Fruit fly (Drosophila melanogaster) whole organism, embryonic: ENCODE results near the gene Pld3.

ENCODE experiments used
- ATbp ChIP-seq: fragments of 200-800 bp; sonication (Bioruptor generic); optimal IDR thresholded peaks from 2 replicates; lab custom pipeline; 2017; ENCODE audit warnings: missing biosample characterization, mild to moderate bottlenecking, missing genetic modification characterization, missing genetic modification reagents
- Abd-B ChIP-seq: fragments of 200-800 bp; sonication (Bioruptor generic); optimal IDR thresholded peaks from 2 replicates; lab custom pipeline; 2018; ENCODE audit warnings: missing biosample characterization, mild to moderate bottlenecking, missing genetic modification characterization, moderate library complexity
- Antp ChIP-seq: fragments of 200-800 bp; sonication (Bioruptor generic); optimal IDR thresholded peaks from 3 replicates; lab custom pipeline; 2016; ENCODE audit warnings: missing biosample characterization, missing genetic modification characterization
- CG10267 ChIP-seq: fragments of 200-800 bp; sonication (Bioruptor generic); optimal IDR thresholded peaks from 2 replicates; lab custom pipeline; 2018; ENCODE audit warnings: missing biosample characterization, mild to moderate bottlenecking, missing genetic modification characterization, moderate library complexity
- CG10431 ChIP-seq: fragments of 200-800 bp; sonication (Bioruptor generic); optimal IDR thresholded peaks from 3 replicates; lab custom pipeline; 2018; ENCODE audit warnings: missing biosample characterization, mild to moderate bottlenecking, missing genetic modification characterization
- CG10543 ChIP-seq: fragments of 200-800 bp; sonication (Bioruptor generic); optimal IDR thresholded peaks from 3 replicates; lab custom pipeline; 2017; ENCODE audit warnings: missing biosample characterization, mild to moderate bottlenecking, missing genetic modification characterization, moderate library complexity
- CG11456 ChIP-seq: fragments of 200-800 bp; sonication (Bioruptor generic); IDR thresholded peaks from 3 replicates; pipeline ENCODE4 v1.3.6; 2022; ENCODE audit warnings: missing biosample characterization, missing genetic modification characterization
- CG12391 ChIP-seq: fragments of 200-800 bp; sonication (Bioruptor generic); optimal IDR thresholded peaks from 3 replicates; lab custom pipeline; 2018; ENCODE audit warnings: missing biosample characterization, mild to moderate bottlenecking, missing genetic modification characterization, moderate library complexity
- CG13894 ChIP-seq: fragments of 200-800 bp; sonication (Bioruptor generic); optimal IDR thresholded peaks from 3 replicates; lab custom pipeline; 2018; ENCODE audit warnings: missing biosample characterization, mild to moderate bottlenecking, missing genetic modification characterization, moderate library complexity
- CG14860 ChIP-seq: fragments of 200-800 bp; sonication (Bioruptor generic); IDR thresholded peaks from 3 replicates; pipeline ENCODE4 v1.3.6; 2022; ENCODE audit warnings: missing biosample characterization, missing genetic modification characterization; ENCODE audit not compliant: partially characterized antibody
- CG15601 ChIP-seq: fragments of 200-800 bp; sonication (Bioruptor generic); optimal IDR thresholded peaks from 3 replicates; lab custom pipeline; 2019; ENCODE audit warnings: missing biosample characterization, mild to moderate bottlenecking, missing genetic modification characterization, moderate library complexity
- CG16813 ChIP-seq: fragments of 200-800 bp; sonication (Bioruptor generic); IDR thresholded peaks from 3 replicates; pipeline ENCODE4 v1.3.6; 2022; ENCODE audit warnings: missing biosample characterization, missing genetic modification characterization; ENCODE audit not compliant: partially characterized antibody
- CG16815 ChIP-seq: fragments of 200-800 bp; sonication (Bioruptor generic); optimal IDR thresholded peaks from 3 replicates; lab custom pipeline; 2017; ENCODE audit warnings: missing biosample characterization, mild to moderate bottlenecking, missing genetic modification characterization
- CG17328 ChIP-seq: fragments of 200-800 bp; sonication (Bioruptor generic); IDR thresholded peaks from 2 replicates; pipeline ENCODE4 v1.3.6; 2022; ENCODE audit warnings: missing biosample characterization, missing genetic modification characterization
- CG2116 ChIP-seq: fragments of 200-800 bp; sonication (Bioruptor generic); optimal IDR thresholded peaks from 3 replicates; lab custom pipeline; 2018; ENCODE audit warnings: missing biosample characterization, mild to moderate bottlenecking, missing genetic modification characterization
- CG30403 ChIP-seq: fragments of 200-800 bp; sonication (Bioruptor generic); optimal IDR thresholded peaks from 3 replicates; lab custom pipeline; 2016; ENCODE audit warnings: missing biosample characterization, missing genetic modification characterization
- CG42726 ChIP-seq: fragments of 200-800 bp; sonication (Bioruptor generic); IDR thresholded peaks from 2 replicates; pipeline ENCODE4 v1.3.6; 2022; ENCODE audit warnings: missing biosample characterization, missing genetic modification characterization; ENCODE audit not compliant: partially characterized antibody
- CG4360 ChIP-seq: fragments of 200-800 bp; sonication (Bioruptor generic); IDR thresholded peaks from 2 replicates; pipeline ENCODE4 v1.3.6; 2022; ENCODE audit warnings: missing biosample characterization, missing genetic modification characterization
- CG4617 ChIP-seq: fragments of 200-800 bp; sonication (Bioruptor generic); optimal IDR thresholded peaks from 3 replicates; lab custom pipeline; 2016; ENCODE audit warnings: missing biosample characterization, missing genetic modification characterization, borderline replicate concordance
- CHES-1-like ChIP-seq: fragments of 200-800 bp; sonication (Bioruptor generic); optimal IDR thresholded peaks from 2 replicates; lab custom pipeline; 2016; ENCODE audit warnings: missing biosample characterization, missing genetic modification characterization
- Camta ChIP-seq: fragments of 200-800 bp; sonication (Bioruptor generic); optimal IDR thresholded peaks from 2 replicates; lab custom pipeline; 2016; ENCODE audit warnings: missing biosample characterization, missing genetic modification characterization
- Fer1 ChIP-seq: fragments of 200-800 bp; sonication (Bioruptor generic); optimal IDR thresholded peaks from 2 replicates; lab custom pipeline; 2017; ENCODE audit warnings: missing biosample characterization, mild to moderate bottlenecking, missing genetic modification characterization
- Gsc ChIP-seq: fragments of 200-800 bp; sonication (Bioruptor generic); IDR thresholded peaks from 2 replicates; pipeline ENCODE4 v1.3.6; 2022; ENCODE audit warnings: missing biosample characterization, missing genetic modification characterization
- H15 ChIP-seq: fragments of 200-800 bp; sonication (Bioruptor generic); IDR thresholded peaks from 3 replicates; pipeline ENCODE4 v1.3.6; 2022; ENCODE audit warnings: missing biosample characterization, missing genetic modification characterization
- HLHmδ ChIP-seq: fragments of 200-800 bp; sonication (Bioruptor generic); optimal IDR thresholded peaks from 2 replicates; lab custom pipeline; 2018; ENCODE audit warnings: missing biosample characterization, mild to moderate bottlenecking, missing genetic modification characterization, moderate library complexity
- Hmx ChIP-seq: fragments of 200-800 bp; sonication (Bioruptor generic); optimal IDR thresholded peaks from 2 replicates; lab custom pipeline; 2016; ENCODE audit warnings: missing biosample characterization, missing genetic modification characterization
- Jarid2 ChIP-seq: fragments of 200-800 bp; sonication (Bioruptor generic); optimal IDR thresholded peaks from 3 replicates; lab custom pipeline; 2017; ENCODE audit warnings: mild to moderate bottlenecking, missing biosample characterization, missing genetic modification reagents, missing genetic modification characterization
- Lhr ChIP-seq: fragments of 200-800 bp; sonication (Bioruptor generic); optimal IDR thresholded peaks from 3 replicates; lab custom pipeline; 2017; ENCODE audit warnings: mild to moderate bottlenecking, missing biosample characterization, missing genetic modification reagents, missing genetic modification characterization
- Lpt ChIP-seq: fragments of >200 bp; optimal IDR thresholded peaks from 2 replicates; lab custom pipeline; 2018; ENCODE audit warnings: missing biosample characterization, missing genetic modification characterization
- Meics ChIP-seq: fragments of 200-800 bp; sonication (Bioruptor generic); optimal IDR thresholded peaks from 2 replicates; lab custom pipeline; 2017; ENCODE audit warnings: missing biosample characterization, mild to moderate bottlenecking, missing genetic modification characterization
- Neu2 ChIP-seq: fragments of 200-800 bp; sonication (Bioruptor generic); optimal IDR thresholded peaks from 3 replicates; lab custom pipeline; 2016; ENCODE audit warnings: missing biosample characterization, missing genetic modification characterization, borderline replicate concordance
- Sox102F ChIP-seq: fragments of 200-800 bp; sonication (Bioruptor generic); optimal IDR thresholded peaks from 2 replicates; lab custom pipeline; 2018; ENCODE audit warnings: missing biosample characterization, mild to moderate bottlenecking, missing genetic modification characterization, moderate library complexity
- Stat92E ChIP-seq, 3 experiments: fragments of >200 bp in 2 of 3; fragments of 200-800 bp in 1 of 3; sonication (Bioruptor generic) in 1 of 3; optimal IDR thresholded peaks; 2 replicates each; lab custom pipeline; 2017 to 2019; ENCODE audit warnings: missing biosample characterization in 3 of 3, missing genetic modification characterization in 3 of 3, mild to moderate bottlenecking in 1 of 3, moderate library complexity in 1 of 3
- Tbp ChIP-seq: fragments of >200 bp; optimal IDR thresholded peaks from 2 replicates; lab custom pipeline; 2018; ENCODE audit warnings: missing biosample characterization, missing genetic modification characterization
- Vsx1 ChIP-seq: fragments of 200-800 bp; sonication (Bioruptor generic); optimal IDR thresholded peaks from 2 replicates; lab custom pipeline; 2017; ENCODE audit warnings: missing biosample characterization, mild to moderate bottlenecking, missing genetic modification characterization, missing genetic modification reagents
- bab2 ChIP-seq: fragments of 200-800 bp; sonication (Bioruptor generic); optimal IDR thresholded peaks from 2 replicates; lab custom pipeline; 2016; ENCODE audit warnings: missing biosample characterization, missing genetic modification characterization
- chinmo ChIP-seq: fragments of 200-800 bp; sonication (Bioruptor generic); IDR thresholded peaks from 4 replicates; pipeline ENCODE4 v1.3.6; 2022; ENCODE audit warnings: missing biosample characterization, missing genetic modification characterization; ENCODE audit not compliant: partially characterized antibody
- ci ChIP-seq: fragments of 200-800 bp; sonication (Bioruptor generic); IDR thresholded peaks from 3 replicates; pipeline ENCODE4 v1.3.6; 2022; ENCODE audit warnings: missing biosample characterization, missing genetic modification characterization
- gfzf ChIP-seq: fragments of 200-800 bp; sonication (Bioruptor generic); optimal IDR thresholded peaks from 2 replicates; lab custom pipeline; 2016; ENCODE audit warnings: missing biosample characterization, mild to moderate bottlenecking, missing genetic modification characterization, moderate library complexity
- inv ChIP-seq: fragments of 200-800 bp; sonication (Bioruptor generic); IDR thresholded peaks from 2 replicates; pipeline ENCODE4 v1.3.6; 2022; ENCODE audit warnings: missing biosample characterization, missing genetic modification characterization; ENCODE audit not compliant: partially characterized antibody
- nerfin-1 ChIP-seq: fragments of 200-800 bp; sonication (Bioruptor generic); optimal IDR thresholded peaks from 3 replicates; lab custom pipeline; 2019; ENCODE audit warnings: missing biosample characterization, mild to moderate bottlenecking, missing genetic modification characterization, moderate library complexity
- nmo ChIP-seq: fragments of 200-800 bp; sonication (Bioruptor generic); optimal IDR thresholded peaks from 2 replicates; lab custom pipeline; 2018; ENCODE audit warnings: missing biosample characterization, mild to moderate bottlenecking, missing genetic modification characterization, moderate library complexity
- pfk ChIP-seq: fragments of 200-800 bp; sonication (Bioruptor generic); optimal IDR thresholded peaks from 2 replicates; lab custom pipeline; 2018; ENCODE audit warnings: missing biosample characterization, mild to moderate bottlenecking, missing genetic modification characterization, moderate library complexity
- prd ChIP-seq, 3 experiments: fragments of >200 bp in 2 of 3; fragments of 200-800 bp in 1 of 3; sonication (Bioruptor generic) in 1 of 3; optimal IDR thresholded peaks in 2 of 3; IDR thresholded peaks in 1 of 3; 2 replicates in 2 of 3; 3 replicates in 1 of 3; pipeline versions ENCODE4 v1.3.6 to Lab custom; 2017 to 2022; ENCODE audit warnings: missing biosample characterization in 1 of 3, missing genetic modification characterization in 1 of 3
- repo ChIP-seq: fragments of 200-800 bp; sonication (Bioruptor generic); optimal IDR thresholded peaks from 2 replicates; lab custom pipeline; 2016; ENCODE audit warnings: missing biosample characterization, missing genetic modification characterization
- shn ChIP-seq: fragments of 200-800 bp; sonication (Bioruptor generic); optimal IDR thresholded peaks from 3 replicates; lab custom pipeline; 2016; ENCODE audit warnings: missing biosample characterization, missing genetic modification characterization
- sna ChIP-seq: fragments of 200-800 bp; sonication (Bioruptor generic); IDR thresholded peaks from 2 replicates; pipeline ENCODE4 v1.3.6; 2022; ENCODE audit warnings: missing biosample characterization, missing genetic modification characterization; ENCODE audit not compliant: partially characterized antibody
- trem ChIP-seq: fragments of 200-800 bp; optimal IDR thresholded peaks from 3 replicates; lab custom pipeline; 2019; ENCODE audit warnings: missing biosample characterization, mild to moderate bottlenecking, missing genetic modification characterization, moderate library complexity

Gene Pld3

DNA sequence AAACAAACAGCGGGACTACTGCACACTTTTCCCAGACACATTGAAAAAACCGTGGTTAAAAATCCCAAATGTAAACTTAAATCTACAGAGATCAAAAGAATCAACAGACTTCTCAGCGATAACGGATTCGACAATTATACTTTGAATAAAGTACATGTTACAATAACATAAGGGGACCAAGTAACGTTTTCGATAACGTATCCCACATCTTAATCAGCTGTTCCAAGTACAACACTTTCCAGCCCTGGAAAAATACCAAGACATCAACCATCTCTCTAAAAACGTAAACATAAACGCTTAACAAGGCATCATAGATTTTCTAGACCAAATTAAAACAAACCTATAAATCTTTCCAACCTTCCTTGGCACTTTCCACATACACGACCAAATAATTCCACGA is 4.8 kb upstream of the Pld3 start (continued):
- no peak for TF ChIP-seq chinmo (GFP tag; lab: Robert Waterston, UW)
- no peak for TF ChIP-seq ci
- 0 out of 2 replicates have a peak, but pooled peaks have one; percentile 16 for TF ChIP-seq sna (GFP tag; lab: Robert Waterston, UW)
- no peak for TF ChIP-seq inv (GFP tag; lab: Robert Waterston, UW)
- TF ChIP-seq repo (GFP tag; lab: Kevin White, UChicago): no peak
- peak; percentile 23 for TF ChIP-seq nmo (GFP tag; lab: Kevin White, UChicago)
- no peak for TF ChIP-seq ATbp
- no peak for TF ChIP-seq CG11456 (GFP tag; lab: Robert Waterston, UW)
- no peak for TF ChIP-seq Gsc (GFP tag; lab: Robert Waterston, UW)
- peak; percentile 78 for TF ChIP-seq nerfin-1
- peak; percentile 14 for TF ChIP-seq CG15601 (tag; lab: Kevin White, UChicago)
- peak; percentile 0 for TF ChIP-seq pfk (GFP tag; lab: Kevin White, UChicago)
- no peak for TF ChIP-seq Antp (GFP tag; lab: Kevin White, UChicago)
- no peak for TF ChIP-seq CG17328 (GFP tag; lab: Robert Waterston, UW)
- TF ChIP-seq CG30403: no peak
- TF ChIP-seq trem (tag; lab: Kevin White, UChicago): peak; percentile 41
- no peak for TF ChIP-seq H15 (GFP tag; lab: Robert Waterston, UW)
- TF ChIP-seq Camta (GFP tag; lab: Kevin White, UChicago): no peak
- no peak for TF ChIP-seq Abd-B
- no peak for TF ChIP-seq Stat92E (GFP tag; optimal IDR thresholded peaks at IDR 0.05; lab: Kevin White, UChicago)
- TF ChIP-seq CG10267 (tag; lab: Kevin White, UChicago): peak; percentile 23
- TF ChIP-seq CG4360 (GFP tag; lab: Robert Waterston, UW): no peak
- TF ChIP-seq CG12391 (tag; lab: Kevin White, UChicago): no peak
- no peak for TF ChIP-seq CG10543 (GFP tag; lab: Kevin White, UChicago)
- TF ChIP-seq Lhr (GFP tag; lab: Kevin White, UChicago): no peak
- TF ChIP-seq gfzf (GFP tag; lab: Kevin White, UChicago): peak; percentile 55
- TF ChIP-seq Fer1 (GFP tag; lab: Kevin White, UChicago): peak; percentile 22
- TF ChIP-seq CG2116 (GFP tag; lab: Kevin White, UChicago): peak; percentile 58
- TF ChIP-seq CHES-1-like (GFP tag; lab: Kevin White, UChicago): no peak
- TF ChIP-seq HLHmδ (GFP tag; lab: Kevin White, UChicago): no peak
- TF ChIP-seq CG4617 (GFP tag; lab: Kevin White, UChicago): peak; percentile 6
- TF ChIP-seq bab2: no peak
- peak; percentile 96 for TF ChIP-seq CG10431 (GFP tag; lab: Kevin White, UChicago)
- TF ChIP-seq Vsx1 (GFP tag; lab: Kevin White, UChicago): no peak
- no peak for TF ChIP-seq Sox102F (GFP tag; lab: Kevin White, UChicago)
- TF ChIP-seq Jarid2 (GFP tag; lab: Kevin White, UChicago): no peak
- no peak for TF ChIP-seq CG14860

DNA sequence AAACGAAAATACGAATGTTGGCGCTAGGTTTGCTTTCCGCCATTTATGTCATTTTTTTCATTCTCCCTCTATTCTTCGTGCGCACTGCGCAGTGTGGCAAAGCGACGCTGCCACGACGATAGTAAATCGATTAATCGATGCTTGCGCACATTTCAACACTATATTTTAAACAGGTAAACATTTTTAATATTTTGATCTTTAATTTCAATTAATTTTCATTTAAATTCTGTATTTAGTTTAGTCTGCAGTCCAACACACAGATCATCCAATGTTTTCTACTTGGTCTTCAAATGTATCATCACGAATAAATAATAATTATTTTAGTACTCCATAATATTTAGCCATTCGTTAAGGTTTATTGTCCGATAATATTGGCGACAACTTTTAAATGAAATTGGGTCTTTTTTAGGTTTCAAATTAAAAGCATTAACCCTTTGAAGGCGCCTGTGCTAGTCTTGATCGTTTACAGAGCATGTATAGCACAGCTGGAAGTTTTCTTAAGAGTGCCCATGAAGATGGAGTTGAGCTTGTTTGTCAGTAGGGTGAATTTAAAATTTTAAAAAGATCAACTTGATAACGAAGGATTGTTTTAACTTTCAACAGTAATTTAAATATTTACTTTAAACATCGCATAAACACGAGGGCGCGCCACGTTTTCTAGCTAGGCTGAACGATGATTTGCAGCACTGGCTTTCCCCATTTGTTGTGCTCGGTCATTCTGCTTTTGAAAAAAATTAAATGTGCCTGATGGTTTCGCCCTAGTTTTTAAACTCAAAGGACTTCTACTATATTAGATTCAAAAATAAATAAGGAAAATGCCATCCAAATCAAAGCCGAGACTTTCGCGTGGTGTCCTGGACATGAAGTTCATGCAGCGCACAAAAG is 2.2 kb upstream of the Pld3 start, which contains the start of the genes Mpp6 and E2f2:
Mpp6 (plus strand) TSS at position 133 of the 885 bp plus-strand sequence.
E2f2 (minus strand) TSS at position 594 of the 885 bp plus-strand sequence.
- no peak for TF ChIP-seq prd (optimal IDR thresholded peaks at IDR 0.05; lab: Kevin White, UChicago)
- TF ChIP-seq prd (GFP tag; IDR thresholded peaks at IDR 0.05; lab: Robert Waterston, UW): peak; percentile 54
- TF ChIP-seq CG13894: no peak
- no peak for TF ChIP-seq CG16815
- peak; percentile 1 for TF ChIP-seq Tbp (GFP tag; lab: Kevin White, UChicago)
- peak; percentile 86 for TF ChIP-seq CG16813 (GFP tag; lab: Robert Waterston, UW)
- peak; percentile 11 for TF ChIP-seq Meics (GFP tag; lab: Kevin White, UChicago)
- no peak for TF ChIP-seq shn (GFP tag; lab: Kevin White, UChicago)
- no peak for TF ChIP-seq Neu2 (GFP tag; lab: Kevin White, UChicago)
- no peak for TF ChIP-seq Hmx (GFP tag; lab: Kevin White, UChicago)
- TF ChIP-seq Lpt (GFP tag; lab: Kevin White, UChicago): no peak
- TF ChIP-seq CG42726: peak; percentile 93
